Fruit fly (Drosophila melanogaster): ENCODE data around the gene CG16782.

CG16782 gene

dm6 chrX:3424963-3425362 lies 35.1 kb downstream of the CG16782 start (continued):
- TF ChIP-seq bowl (GFP tag; IDR thresholded peaks at IDR 0.05) (peak; percentile 67; the same call in 1 of the 2 replicates), CG15514 (GFP tag; optimal IDR thresholded peaks at IDR 0.05) (peak; percentile 66), Ets97D (GFP tag; optimal IDR thresholded peaks at IDR 0.05) (peak; percentile 34), Ets65A (GFP tag) (peak; percentile 30), CG7271 (tag; optimal IDR thresholded peaks at IDR 0.05) (no peak), CG6791 (GFP tag; IDR thresholded peaks at IDR 0.05; ENCODE audit: partially characterized antibody) (no peak), CG1529 (GFP tag; optimal IDR thresholded peaks at IDR 0.05) (peak; percentile 53), Ptx1 (GFP tag; IDR thresholded peaks at IDR 0.05) (peak; percentile 89), CG6854 (GFP tag; optimal IDR thresholded peaks at IDR 0.05) (peak; percentile 26), CG10959 (GFP tag; IDR thresholded peaks at IDR 0.05) (peak; percentile 64), CG12104 (GFP tag; optimal IDR thresholded peaks at IDR 0.05) (no peak), wdn (GFP tag; IDR thresholded peaks at IDR 0.05) (peak; percentile 71), fru (optimal IDR thresholded peaks at IDR 0.05) (no peak), gcm (GFP tag; optimal IDR thresholded peaks at IDR 0.05) (peak; percentile 74), Sry-δ (GFP tag; optimal IDR thresholded peaks at IDR 0.05) (peak; percentile 25), cad (GFP tag; optimal IDR thresholded peaks at IDR 0.05) (no peak), esg (GFP tag; conservative IDR thresholded peaks at IDR 0.05) (peak; percentile 77), Sry-β (GFP tag; optimal IDR thresholded peaks at IDR 0.05) (no peak), CG7786 (GFP tag; optimal IDR thresholded peaks at IDR 0.05) (peak; percentile 73), Fer3 (tag; optimal IDR thresholded peaks at IDR 0.05) (peak; percentile 68), CG15269 (tag; optimal IDR thresholded peaks at IDR 0.05) (peak; percentile 89), CG34224 (GFP tag; IDR thresholded peaks at IDR 0.05; ENCODE audit: partially characterized antibody) (no peak), CG2875 (GFP tag; optimal IDR thresholded peaks at IDR 0.05) (peak; percentile 73), tup (GFP tag; optimal IDR thresholded peaks at IDR 0.05) (peak; percentile 64), CG3847 (GFP tag; IDR thresholded peaks at IDR 0.05) (peak; percentile 69; the same call in 1 of the 2 replicates), pum (GFP tag; optimal IDR thresholded peaks at IDR 0.05) (peak; percentile 72), ap (GFP tag; IDR thresholded peaks at IDR 0.05) (peak; percentile 76), pan (optimal IDR thresholded peaks at IDR 0.05) (no peak), pan (GFP tag; optimal IDR thresholded peaks at IDR 0.05 in 1 of 2, IDR thresholded peaks at IDR 0.05 in 1 of 2) (peak in 1 of 2 experiments; percentile 89), CG14441 (GFP tag; IDR thresholded peaks at IDR 0.05) (peak; percentile 83), ro (GFP tag; IDR thresholded peaks at IDR 0.05) (peak; percentile 63), Dek (tag; optimal IDR thresholded peaks at IDR 0.05) (peak; percentile 73), CG15696 (tag; optimal IDR thresholded peaks at IDR 0.05) (peak; percentile 12), HLHmδ (GFP tag; optimal IDR thresholded peaks at IDR 0.05) (no peak), dmrt99B (tag; optimal IDR thresholded peaks at IDR 0.05) (peak; percentile 91), CG8281 (tag; optimal IDR thresholded peaks at IDR 0.05) (peak; percentile 47), unpg (GFP tag; optimal IDR thresholded peaks at IDR 0.05) (peak; percentile 92), CG7839 (tag; optimal IDR thresholded peaks at IDR 0.05) (peak; percentile 89), CG2199 (GFP tag; IDR thresholded peaks at IDR 0.05) (peak; percentile 42; the same call in 1 of the 3 replicates), CG8765 (GFP tag; IDR thresholded peaks at IDR 0.05) (peak; percentile 46; the same call in 1 of the 2 replicates), ERR (GFP tag; optimal IDR thresholded peaks at IDR 0.05) (peak; percentile 46), tap (tag; optimal IDR thresholded peaks at IDR 0.05) (peak; percentile 81), CG13296 (GFP tag; optimal IDR thresholded peaks at IDR 0.05) (peak; percentile 52), CG7372 (GFP tag; IDR thresholded peaks at IDR 0.05) (peak; percentile 56), lmd (GFP tag; IDR thresholded peaks at IDR 0.05) (peak; percentile 87), Scr (GFP tag; IDR thresholded peaks at IDR 0.05; ENCODE audit: partially characterized antibody) (no peak), CG9876 (GFP tag; optimal IDR thresholded peaks at IDR 0.05) (peak; percentile 49), ara (GFP tag; IDR thresholded peaks at IDR 0.05) (peak; percentile 86), B-H1 (GFP tag; IDR thresholded peaks at IDR 0.05) (peak; percentile 79), CG4707 (GFP tag; optimal IDR thresholded peaks at IDR 0.05) (peak; percentile 60), ato (GFP tag; IDR thresholded peaks at IDR 0.05; ENCODE audit: partially characterized antibody) (no peak)
